Worm (Caenorhabditis elegans) whole organism, young adult: ENCODE measurements around the gene F48E8.3.

ENCODE experiments used
- D2030.7 ChIP-seq: fragments of 200-800 bp; sonication (Bioruptor generic); IDR thresholded peaks from 2 replicates; pipeline ENCODE4 v1.3.6; 2022; ENCODE audit warnings: missing genetic modification reagents, missing genetic modification characterization, missing compliant biosample characterization
- hlh-12 ChIP-seq: sonication (generic microtip); optimal IDR thresholded peaks from 2 replicates; lab custom pipeline; 2016; ENCODE audit warnings: missing genetic modification characterization, missing compliant biosample characterization
- rec-8 ChIP-seq, 2 experiments: sonication (generic microtip); optimal IDR thresholded peaks; 2 replicates each; lab custom pipeline; 2016; ENCODE audit warnings: mild to moderate bottlenecking in 2 of 2, missing genetic modification characterization in 2 of 2, missing genetic modification reagents in 2 of 2, missing genotype in 2 of 2, missing biosample characterization in 1 of 2, missing compliant biosample characterization in 1 of 2, moderate library complexity in 1 of 2
- snpc-4 ChIP-seq, 5 experiments: fragments of 150-350 bp in 1 of 5; sonication (generic microtip) in 4 of 5; optimal IDR thresholded peaks; 2 replicates each; lab custom pipeline; 2014 to 2018; ENCODE audit warnings: missing genetic modification characterization in 5 of 5, missing biosample characterization in 3 of 5, antibody characterized with exemption in 2 of 5, mild to moderate bottlenecking in 2 of 5, missing compliant biosample characterization in 2 of 5, missing genotype in 2 of 5, moderate library complexity in 2 of 5, missing genetic modification reagents in 1 of 5

DNA sequence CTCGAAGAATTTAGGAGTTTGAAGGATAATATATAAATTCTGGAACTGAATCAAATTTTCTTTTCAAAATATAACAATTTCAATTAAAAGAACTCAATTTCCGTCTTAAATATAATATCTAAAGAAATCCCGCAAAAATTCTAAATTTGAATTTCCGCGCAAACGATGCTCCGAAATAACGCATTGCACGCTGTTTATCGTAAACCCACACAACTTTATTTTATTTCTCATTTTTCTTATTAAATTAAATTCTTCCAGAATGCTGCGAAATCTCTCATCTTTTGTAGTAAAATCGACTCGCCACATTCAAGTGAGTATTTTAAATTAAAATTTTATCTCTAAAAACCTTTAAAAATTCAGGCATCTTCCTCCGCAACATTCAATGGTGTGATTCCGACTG is 37.8 kb downstream of the F48E8.3 start, which contains the start of gene R02F2.9:
- TF ChIP-seq snpc-4 (GFP tag; optimal IDR thresholded peaks at IDR 0.05; lab: Kevin White, UChicago) (no peak), snpc-4 (tag; optimal IDR thresholded peaks at IDR 0.05; lab: Kevin White, UChicago) (no peak), D2030.7 (GFP tag; lab: Robert Waterston, UW) (no peak), rec-8 (tag; optimal IDR thresholded peaks at IDR 0.05; lab: Kevin White, UChicago) (no peak), hlh-12 (tag; lab: Kevin White, UChicago) (no peak)
